Worm (Caenorhabditis elegans) whole organism, young adult: ENCODE measurements around the gene R148.5.

Experiments used
- B0035.1 ChIP-seq: sonication (generic microtip); optimal IDR thresholded peaks from 2 replicates; lab custom pipeline; 2016; ENCODE audit warnings: missing genetic modification characterization, mild to moderate bottlenecking, missing compliant biosample characterization, missing genotype, missing genetic modification reagents
- F10E7.11 ChIP-seq: sonication (generic microtip); optimal IDR thresholded peaks from 2 replicates; lab custom pipeline; 2017; ENCODE audit warnings: mild to moderate bottlenecking, missing genetic modification characterization, moderate library complexity, missing compliant biosample characterization
- F39B2.1 ChIP-seq: fragments of 200-800 bp; sonication (Bioruptor generic); IDR thresholded peaks from 2 replicates; pipeline ENCODE4 v1.3.6; 2022; ENCODE audit warnings: missing genetic modification reagents, missing genetic modification characterization, missing compliant biosample characterization
- F57A8.1 ChIP-seq: fragments of 200-800 bp; sonication (Bioruptor generic); optimal IDR thresholded peaks from 2 replicates; lab custom pipeline; 2018; ENCODE audit warnings: mild to moderate bottlenecking, missing genetic modification characterization, moderate library complexity, missing compliant biosample characterization
- T07F8.4 ChIP-seq: sonication (generic microtip); optimal IDR thresholded peaks from 2 replicates; lab custom pipeline; 2016; ENCODE audit warnings: mild to moderate bottlenecking, missing genetic modification characterization, moderate library complexity, missing compliant biosample characterization
- Y79H2A.3 ChIP-seq: fragments of 200-800 bp; sonication (Bioruptor generic); conservative IDR thresholded peaks from 2 replicates; pipeline ENCODE4 v1.3.6; 2022; ENCODE audit warnings: missing genetic modification reagents, missing genetic modification characterization, missing compliant biosample characterization
- akir-1 ChIP-seq: fragments of 200-800 bp; sonication (Bioruptor generic); optimal IDR thresholded peaks from 2 replicates; lab custom pipeline; 2018; ENCODE audit warnings: mild to moderate bottlenecking, missing genetic modification characterization, moderate library complexity, missing compliant biosample characterization
- aptf-2 ChIP-seq: fragments of 200-800 bp; sonication (Bioruptor generic); conservative IDR thresholded peaks from 2 replicates; pipeline ENCODE4 v1.3.6; 2022; ENCODE audit warnings: missing genetic modification reagents, missing genetic modification characterization, missing compliant biosample characterization
- aptf-3 ChIP-seq: fragments of 200-800 bp; sonication (Bioruptor generic); IDR thresholded peaks from 2 replicates; pipeline ENCODE4 v1.3.6; 2022; ENCODE audit warnings: missing genetic modification characterization, missing compliant biosample characterization
- atf-7 ChIP-seq: sonication (generic microtip); optimal IDR thresholded peaks from 2 replicates; lab custom pipeline; 2017; ENCODE audit warnings: mild to moderate bottlenecking, missing genetic modification characterization, missing compliant biosample characterization
- athp-1 ChIP-seq: sonication (generic microtip); optimal IDR thresholded peaks from 2 replicates; lab custom pipeline; 2017; ENCODE audit warnings: mild to moderate bottlenecking, missing genetic modification characterization, missing compliant biosample characterization
- attf-3 ChIP-seq: fragments of 200-800 bp; sonication (Bioruptor generic); conservative IDR thresholded peaks from 2 replicates; pipeline ENCODE4 v1.3.6; 2022; ENCODE audit warnings: missing genetic modification reagents, missing genetic modification characterization, missing compliant biosample characterization
- chd-7 ChIP-seq: sonication (generic microtip); optimal IDR thresholded peaks from 2 replicates; lab custom pipeline; 2016; ENCODE audit warnings: mild to moderate bottlenecking, missing genetic modification characterization, moderate library complexity, missing compliant biosample characterization
- die-1 ChIP-seq: sonication (generic microtip); optimal IDR thresholded peaks from 2 replicates; lab custom pipeline; 2016; ENCODE audit warnings: missing genotype, mild to moderate bottlenecking, missing genetic modification characterization, missing compliant biosample characterization
- dpl-1 ChIP-seq: fragments of 150-350 bp; optimal IDR thresholded peaks from 2 replicates; lab custom pipeline; 2014; ENCODE audit warnings: missing biosample characterization, missing genetic modification reagents, missing genetic modification characterization
- fkh-3 ChIP-seq: sonication (generic microtip); optimal IDR thresholded peaks from 2 replicates; lab custom pipeline; 2016; ENCODE audit warnings: mild to moderate bottlenecking, missing genetic modification characterization, missing compliant biosample characterization
- hlh-26 ChIP-seq: fragments of 200-800 bp; sonication (Bioruptor generic); conservative IDR thresholded peaks from 2 replicates; pipeline ENCODE4 v1.3.6; 2022; ENCODE audit warnings: missing genetic modification reagents, missing genetic modification characterization, missing compliant biosample characterization
- hrde-1 ChIP-seq: sonication (generic microtip); optimal IDR thresholded peaks from 2 replicates; lab custom pipeline; 2016; ENCODE audit warnings: missing genetic modification characterization, mild to moderate bottlenecking, missing compliant biosample characterization, moderate library complexity, missing genotype, missing genetic modification reagents, borderline replicate concordance
- lag-1 ChIP-seq: fragments of 200-800 bp; sonication (Bioruptor generic); IDR thresholded peaks from 2 replicates; pipeline ENCODE4 v1.3.6; 2022; ENCODE audit warnings: missing genetic modification reagents, missing genetic modification characterization, missing compliant biosample characterization
- let-526 ChIP-seq: fragments of 200-800 bp; sonication (Bioruptor generic); IDR thresholded peaks from 2 replicates; pipeline ENCODE4 v1.3.6; 2022; ENCODE audit warnings: missing genetic modification reagents, missing genetic modification characterization, missing compliant biosample characterization
- let-607 ChIP-seq, 2 experiments: fragments of 200-800 bp in 1 of 2; sonication (Bioruptor generic) in 1 of 2; sonication (generic microtip) in 1 of 2; optimal IDR thresholded peaks; 2 replicates each; lab custom pipeline; 2016 to 2018; ENCODE audit warnings: mild to moderate bottlenecking in 2 of 2, missing compliant biosample characterization in 2 of 2, missing genetic modification characterization in 2 of 2, moderate library complexity in 2 of 2, missing genotype in 1 of 2
- lsl-1 ChIP-seq: fragments of 200-800 bp; sonication (Bioruptor generic); optimal IDR thresholded peaks from 2 replicates; lab custom pipeline; 2018; ENCODE audit warnings: mild to moderate bottlenecking, missing genetic modification characterization, moderate library complexity, missing compliant biosample characterization
- lsy-27 ChIP-seq: sonication (generic microtip); optimal IDR thresholded peaks from 2 replicates; lab custom pipeline; 2017; ENCODE audit warnings: missing genetic modification characterization, mild to moderate bottlenecking, missing compliant biosample characterization, antibody characterized with exemption, missing genotype, borderline replicate concordance; ENCODE audit not compliant: insufficient read depth
- madf-6 ChIP-seq: fragments of 200-800 bp; sonication (Bioruptor generic); IDR thresholded peaks from 2 replicates; pipeline ENCODE4 v1.3.6; 2022; ENCODE audit warnings: missing genetic modification reagents, missing genetic modification characterization, missing compliant biosample characterization
- madf-8 ChIP-seq: fragments of 200-800 bp; sonication (Bioruptor generic); conservative IDR thresholded peaks from 2 replicates; pipeline ENCODE4 v1.3.6; 2022; ENCODE audit warnings: missing genetic modification reagents, missing genetic modification characterization, missing compliant biosample characterization
- mxl-1 ChIP-seq: sonication (generic microtip); optimal IDR thresholded peaks from 2 replicates; lab custom pipeline; 2016; ENCODE audit warnings: missing genetic modification characterization, missing compliant biosample characterization
- nhr-179 ChIP-seq: sonication (generic microtip); optimal IDR thresholded peaks from 2 replicates; lab custom pipeline; 2016; ENCODE audit warnings: mild to moderate bottlenecking, missing genetic modification characterization, missing compliant biosample characterization
- pbrm-1 ChIP-seq: fragments of 200-800 bp; sonication (Bioruptor generic); IDR thresholded peaks from 2 replicates; pipeline ENCODE4 v1.3.6; 2022; ENCODE audit warnings: missing genetic modification reagents, missing genetic modification characterization, missing compliant biosample characterization
- repo-1 ChIP-seq: sonication (generic microtip); optimal IDR thresholded peaks from 2 replicates; lab custom pipeline; 2017; ENCODE audit warnings: mild to moderate bottlenecking, missing genetic modification characterization, missing compliant biosample characterization
- rpc-1 ChIP-seq, 2 experiments: fragments of 150-350 bp in 1 of 2; sonication (generic microtip) in 1 of 2; optimal IDR thresholded peaks; 2 replicates each; lab custom pipeline; 2014 to 2018; ENCODE audit warnings: missing biosample characterization in 1 of 2, missing genetic modification characterization in 1 of 2, missing genetic modification reagents in 1 of 2, missing genotype in 1 of 2
- sea-2 ChIP-seq: fragments of 200-800 bp; sonication (Bioruptor generic); IDR thresholded peaks from 2 replicates; pipeline ENCODE4 v1.3.6; 2022; ENCODE audit warnings: missing genetic modification characterization, missing compliant biosample characterization
- snpc-1.3 ChIP-seq: sonication (generic microtip); optimal IDR thresholded peaks from 2 replicates; lab custom pipeline; 2017; ENCODE audit warnings: missing genetic modification characterization, mild to moderate bottlenecking, missing compliant biosample characterization, antibody characterized with exemption, moderate library complexity, missing genotype, missing genetic modification reagents; ENCODE audit not compliant: insufficient read depth
- sptf-2 ChIP-seq: fragments of 200-800 bp; sonication (Bioruptor generic); optimal IDR thresholded peaks from 2 replicates; lab custom pipeline; 2018; ENCODE audit warnings: mild to moderate bottlenecking, missing genetic modification characterization, missing compliant biosample characterization
- tbx-9 ChIP-seq: sonication (generic microtip); optimal IDR thresholded peaks from 2 replicates; lab custom pipeline; 2016; ENCODE audit warnings: borderline replicate concordance, missing genetic modification characterization, inconsistent platforms, missing compliant biosample characterization
- unc-130 ChIP-seq: sonication (generic microtip); optimal IDR thresholded peaks from 2 replicates; lab custom pipeline; 2016; ENCODE audit warnings: missing genetic modification reagents, missing genetic modification characterization, missing compliant biosample characterization
- xnd-1 ChIP-seq: sonication (generic microtip); optimal IDR thresholded peaks from 2 replicates; lab custom pipeline; 2016; ENCODE audit warnings: missing genotype, missing genetic modification reagents, missing genetic modification characterization, missing compliant biosample characterization
- zfh-2 ChIP-seq: fragments of 200-800 bp; sonication (Bioruptor generic); conservative IDR thresholded peaks from 2 replicates; pipeline ENCODE4 v1.3.6; 2022; ENCODE audit warnings: missing genetic modification reagents, missing genetic modification characterization, missing compliant biosample characterization
- zim-3 ChIP-seq: sonication (generic microtip); optimal IDR thresholded peaks from 2 replicates; lab custom pipeline; 2017; ENCODE audit warnings: mild to moderate bottlenecking, missing genetic modification characterization, moderate library complexity, missing compliant biosample characterization
- ztf-28 ChIP-seq: fragments of 200-800 bp; sonication (Bioruptor generic); IDR thresholded peaks from 2 replicates; pipeline ENCODE4 v1.3.6; 2022; ENCODE audit warnings: missing genetic modification reagents, missing genetic modification characterization, missing compliant biosample characterization
- ztf-6 ChIP-seq: fragments of 200-800 bp; sonication (Bioruptor generic); IDR thresholded peaks from 2 replicates; pipeline ENCODE4 v1.3.6; 2022; ENCODE audit warnings: missing genetic modification reagents, missing genetic modification characterization, missing compliant biosample characterization

The R148.5 gene

ce11 chrIII:3152848-3153247 is 12.6 kb upstream of the R148.5 start, which contains the start of gene C44B11.6:
C44B11.6 (plus strand) TSS chrIII:3153148.
- TF ChIP-seq hlh-26 (no peak), let-607 (tag; optimal IDR thresholded peaks at IDR 0.05; lab: Kevin White, UChicago) (no peak), rpc-1 (optimal IDR thresholded peaks at IDR 0.05; lab: Kevin White, UChicago) (no peak), rpc-1 (tag; optimal IDR thresholded peaks at IDR 0.05; lab: Kevin White, UChicago) (no peak), ztf-6 (GFP tag; lab: Robert Waterston, UW) (no peak), F57A8.1 (no peak), snpc-1.3 (tag; lab: Kevin White, UChicago) (no peak), F39B2.1 (GFP tag; lab: Robert Waterston, UW) (no peak), pbrm-1 (GFP tag; lab: Robert Waterston, UW) (no peak), madf-6 (no peak), xnd-1 (tag; lab: Kevin White, UChicago) (no peak), sptf-2 (GFP tag; lab: Kevin White, UChicago) (no peak), B0035.1 (tag; lab: Kevin White, UChicago) (no peak), aptf-3 (GFP tag; lab: Robert Waterston, UW) (no peak)

- TF ChIP-seq lsy-27 (tag; lab: Kevin White, UChicago) (no peak), zfh-2 (GFP tag; lab: Robert Waterston, UW) (no peak), atf-7 (tag; lab: Kevin White, UChicago) (no peak), akir-1 (GFP tag; lab: Kevin White, UChicago) (no peak), die-1 (tag; lab: Kevin White, UChicago) (no peak), tbx-9 (tag; lab: Kevin White, UChicago) (no peak), aptf-2 (GFP tag; lab: Robert Waterston, UW) (no peak), unc-130 (GFP tag; lab: Kevin White, UChicago) (no peak), attf-3 (GFP tag; lab: Robert Waterston, UW) (no peak), hrde-1 (tag; lab: Kevin White, UChicago) (no peak), zim-3 (tag; lab: Kevin White, UChicago) (no peak), madf-8 (GFP tag; lab: Robert Waterston, UW) (no peak), ztf-28 (no peak), nhr-179 (tag; lab: Kevin White, UChicago) (no peak)
Measured at ce11 chrIII:3154968-3155367, 10.5 kb upstream of the R148.5 start, which contains the start of gene C44B11.1. C44B11.1 (plus strand) TSS chrIII:3155268.

ce11 chrIII:3160490-3160889 is 4.9 kb upstream of the R148.5 start:
- no peak for TF ChIP-seq fkh-3 (tag; lab: Kevin White, UChicago)
- TF ChIP-seq F10E7.11 = no peak
- TF ChIP-seq madf-6 = no peak
- TF ChIP-seq let-526 (GFP tag; lab: Robert Waterston, UW) = no peak
- TF ChIP-seq unc-130 (GFP tag; lab: Kevin White, UChicago) = no peak
- no peak for TF ChIP-seq repo-1
- TF ChIP-seq sea-2 (GFP tag; lab: Robert Waterston, UW) = no peak
- no peak for TF ChIP-seq athp-1
- no peak for TF ChIP-seq mxl-1 (tag; lab: Kevin White, UChicago)
- TF ChIP-seq chd-7 (tag; lab: Kevin White, UChicago) = no peak
- no peak for TF ChIP-seq let-607 (tag; optimal IDR thresholded peaks at IDR 0.05; lab: Kevin White, UChicago)
- no peak for TF ChIP-seq T07F8.4
- no peak for TF ChIP-seq dpl-1
- TF ChIP-seq lag-1 = no peak
- no peak for TF ChIP-seq rpc-1 (optimal IDR thresholded peaks at IDR 0.05; lab: Kevin White, UChicago)
- no peak for TF ChIP-seq rpc-1 (tag; optimal IDR thresholded peaks at IDR 0.05; lab: Kevin White, UChicago)
- no peak for TF ChIP-seq lsl-1 (GFP tag; lab: Kevin White, UChicago)
- no peak for TF ChIP-seq Y79H2A.3
